Fruit fly (Drosophila melanogaster) S2 (cell line): Measurements from ENCODE around the gene CG7227.

ENCODE experiments used
- CG8478 ChIP-seq: fragments of >200 bp; optimal IDR thresholded peaks from 2 replicates; lab custom pipeline; 2018
- CTCF ChIP-seq, 2 experiments: fragments of >200 bp; optimal IDR thresholded peaks; 2 replicates each; lab custom pipeline; 2018

dm6 chr2L:7976738-7977137 is 21.2 kb downstream of the CG7227 start:
- no peak for TF ChIP-seq CTCF (optimal IDR thresholded peaks at IDR 0.05; lab: Kevin White, UChicago)
- no peak for TF ChIP-seq CG8478
